Fruit fly (Drosophila melanogaster): ENCODE results near the gene Fife.

Fife gene

dm6 chr3L:2636023-2636968 lies 75.2 kb downstream of the Fife start (continued):
- TF ChIP-seq CG6792 (GFP tag; optimal IDR thresholded peaks at IDR 0.05) = peak; percentile 2
- no peak for TF ChIP-seq CG4318 (GFP tag; optimal IDR thresholded peaks at IDR 0.05)
- no peak for TF ChIP-seq Eip93F (GFP tag; optimal IDR thresholded peaks at IDR 0.05)
- TF ChIP-seq CG11902 (GFP tag; optimal IDR thresholded peaks at IDR 0.05) = peak; percentile 16
- TF ChIP-seq fkh (GFP tag; optimal IDR thresholded peaks at IDR 0.05) = no peak
- TF ChIP-seq CG8632 (GFP tag; optimal IDR thresholded peaks at IDR 0.05) = peak; percentile 42
- peak; percentile 37 for TF ChIP-seq net (GFP tag; optimal IDR thresholded peaks at IDR 0.05)
- peak; percentile 28 for TF ChIP-seq esn (GFP tag; optimal IDR thresholded peaks at IDR 0.05)
- TF ChIP-seq CG6163 (GFP tag; IDR thresholded peaks at IDR 0.05) = peak; percentile 78
- TF ChIP-seq Met (GFP tag; optimal IDR thresholded peaks at IDR 0.05) = peak; percentile 40
- peak; percentile 59 for TF ChIP-seq svp (GFP tag)
- no peak for TF ChIP-seq lz (GFP tag; optimal IDR thresholded peaks at IDR 0.05)
- no peak for TF ChIP-seq fd59A (GFP tag; optimal IDR thresholded peaks at IDR 0.05)
- no peak for TF ChIP-seq CG6808 (GFP tag; optimal IDR thresholded peaks at IDR 0.05)
- peak; percentile 9 for TF ChIP-seq Sox15 (GFP tag; optimal IDR thresholded peaks at IDR 0.05)
- no peak for TF ChIP-seq CG10669 (GFP tag; optimal IDR thresholded peaks at IDR 0.05)
- no peak for TF ChIP-seq salr (GFP tag; optimal IDR thresholded peaks at IDR 0.05)
- peak; percentile 11 for TF ChIP-seq Hr39 (GFP tag; optimal IDR thresholded peaks at IDR 0.05)
- peak; percentile 39 for TF ChIP-seq acj6 (GFP tag; optimal IDR thresholded peaks at IDR 0.05)
- peak; percentile 72 for TF ChIP-seq CG15336 (GFP tag; IDR thresholded peaks at IDR 0.05)
- no peak for TF ChIP-seq CG6276 (GFP tag; optimal IDR thresholded peaks at IDR 0.05)
- TF ChIP-seq spab (GFP tag; optimal IDR thresholded peaks at IDR 0.05) = peak; percentile 49
- TF ChIP-seq CG34406 (GFP tag; optimal IDR thresholded peaks at IDR 0.05) = peak; percentile 67
- TF ChIP-seq Ets21C (GFP tag; optimal IDR thresholded peaks at IDR 0.05) = no peak
- TF ChIP-seq fd85E (GFP tag; optimal IDR thresholded peaks at IDR 0.05) = no peak
- no peak for TF ChIP-seq Hr38 (GFP tag; optimal IDR thresholded peaks at IDR 0.05)
- peak; percentile 38 for TF ChIP-seq Hr4 (GFP tag; optimal IDR thresholded peaks at IDR 0.05)

dm6 chr3L:2634929-2635799 lies 76.3 kb downstream of the Fife start:
- peak; percentile 71 for TF ChIP-seq CG16779 (tag; optimal IDR thresholded peaks at IDR 0.05)
- peak; percentile 81 for TF ChIP-seq eg (GFP tag; IDR thresholded peaks at IDR 0.05)
- TF ChIP-seq cyc (GFP tag; optimal IDR thresholded peaks at IDR 0.05) = peak; percentile 77
- peak; percentile 86 for TF ChIP-seq Sox102F (GFP tag; optimal IDR thresholded peaks at IDR 0.05)
- peak; percentile 63 for TF ChIP-seq CG6792 (GFP tag; optimal IDR thresholded peaks at IDR 0.05)
- TF ChIP-seq Smox (GFP tag; optimal IDR thresholded peaks at IDR 0.05) = peak; percentile 78
- peak; percentile 8 for TF ChIP-seq Ets96B (tag; optimal IDR thresholded peaks at IDR 0.05)
- peak; percentile 68 for TF ChIP-seq CG8319 (GFP tag; optimal IDR thresholded peaks at IDR 0.05)
- peak; percentile 76 for TF ChIP-seq Sox14 (GFP tag; optimal IDR thresholded peaks at IDR 0.05)
- TF ChIP-seq CG3919 (GFP tag; optimal IDR thresholded peaks at IDR 0.05) = peak; percentile 83
- TF ChIP-seq vri (GFP tag; optimal IDR thresholded peaks at IDR 0.05) = peak; percentile 83
- TF ChIP-seq dac (GFP tag; optimal IDR thresholded peaks at IDR 0.05) = peak; percentile 60
- TF ChIP-seq CG1621 (tag; optimal IDR thresholded peaks at IDR 0.05) = peak; percentile 68
- TF ChIP-seq Eip75B (GFP tag; optimal IDR thresholded peaks at IDR 0.05) = peak; percentile 80
- peak; percentile 81 for TF ChIP-seq svp (GFP tag)
- TF ChIP-seq CG6163 (GFP tag; IDR thresholded peaks at IDR 0.05) = peak; percentile 93
- TF ChIP-seq topi (GFP tag; optimal IDR thresholded peaks at IDR 0.05) = peak; percentile 87
- no peak for TF ChIP-seq CG11294 (GFP tag; IDR thresholded peaks at IDR 0.05)
- TF ChIP-seq CG6854 (GFP tag; optimal IDR thresholded peaks at IDR 0.05) = peak; percentile 87
- peak; percentile 46 to 79 for TF ChIP-seq ss (GFP tag; optimal IDR thresholded peaks at IDR 0.05)
- TF ChIP-seq CG34406 (GFP tag; optimal IDR thresholded peaks at IDR 0.05) = peak; percentile 78
- TF ChIP-seq CG15336 (GFP tag; IDR thresholded peaks at IDR 0.05) = 0 out of 2 replicates have a peak, but pooled peaks have one; percentile 10
- TF ChIP-seq Sox15 (GFP tag; optimal IDR thresholded peaks at IDR 0.05) = peak; percentile 9
- TF ChIP-seq CG3032 (tag; optimal IDR thresholded peaks at IDR 0.05) = peak; percentile 48
- TF ChIP-seq CG11902 (GFP tag; optimal IDR thresholded peaks at IDR 0.05) = no peak
- TF ChIP-seq Gug (GFP tag; IDR thresholded peaks at IDR 0.05) = peak; percentile 23; the same call in 1 of the 2 replicates
- TF ChIP-seq OdsH (GFP tag; optimal IDR thresholded peaks at IDR 0.05) = peak; percentile 69

All from whole organism, prepupa.